Worm (Caenorhabditis elegans): ENCODE results near the gene D1086.6.
"Not testable (repeated sequence)": the region's sequence is repeated elsewhere in the genome, so short reads cannot be mapped to it uniquely, and the experiment has no call there.

The D1086.6 gene

ce11 chrV:14079501-14079900, at the start of gene D1086.6:
Gene D1086.6, plus strand, starts transcription at chrV:14079801.
- TF ChIP-seq zip-5 (tag; optimal IDR thresholded peaks at IDR 0.05) (no peak), ceh-19 (GFP tag; optimal IDR thresholded peaks at IDR 0.05) (no peak), hlh-8 (tag; optimal IDR thresholded peaks at IDR 0.05) (no peak), madf-2 (tag; optimal IDR thresholded peaks at IDR 0.05) (no peak), pax-1 (tag; optimal IDR thresholded peaks at IDR 0.05) (no peak), hlh-6 (tag; optimal IDR thresholded peaks at IDR 0.05) (no peak)

DNA sequence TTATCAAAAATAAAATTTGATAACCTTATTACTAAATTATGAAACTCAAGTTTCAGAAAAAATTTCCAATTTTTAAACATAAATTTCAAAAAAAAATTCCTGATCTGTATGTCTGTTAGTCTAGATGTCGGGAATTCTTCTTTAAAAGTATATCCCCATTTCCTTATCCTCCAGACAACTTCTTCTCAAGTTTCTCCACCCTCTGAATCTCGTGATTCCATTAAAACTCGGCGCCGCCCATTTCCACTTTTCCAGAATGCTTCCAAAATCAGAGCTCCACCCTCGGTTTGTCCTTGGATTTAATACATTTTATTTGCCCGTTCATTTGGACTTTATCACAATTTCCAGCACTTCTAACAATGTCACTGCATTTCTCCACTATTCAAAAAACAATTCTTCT, 46.0 kb upstream of the D1086.6 start, which contains the start of gene ins-10:
ins-10 (plus strand) TSS at position 301 of the 400 bp plus-strand sequence.
- TF ChIP-seq pha-2 (tag; optimal IDR thresholded peaks at IDR 0.05) (no peak), dmd-4 (tag; optimal IDR thresholded peaks at IDR 0.05; ENCODE audit: borderline replicate concordance) (no peak), madf-2 (tag; optimal IDR thresholded peaks at IDR 0.05) (no peak), C38D4.7 (GFP tag; optimal IDR thresholded peaks at IDR 0.05) (no peak), ceh-48 (tag; optimal IDR thresholded peaks at IDR 0.05) (no peak), ceh-14 (tag; optimal IDR thresholded peaks at IDR 0.05) (no peak), ceh-31 (tag; optimal IDR thresholded peaks at IDR 0.05) (no peak), ama-1 (optimal IDR thresholded peaks at IDR 0.05) (no peak), ceh-2 (tag; optimal IDR thresholded peaks at IDR 0.05) (no peak), pat-9 (tag; optimal IDR thresholded peaks at IDR 0.05) (no peak), lim-6 (tag; optimal IDR thresholded peaks at IDR 0.05) (no peak), pax-1 (tag; optimal IDR thresholded peaks at IDR 0.05) (no peak), fkh-6 (tag; optimal IDR thresholded peaks at IDR 0.05) (no peak), ceh-22 (tag; optimal IDR thresholded peaks at IDR 0.05) (no peak), Y22D7AL.16 (tag; optimal IDR thresholded peaks at IDR 0.05) (no peak), rnt-1 (tag; optimal IDR thresholded peaks at IDR 0.05) (no peak)

DNA sequence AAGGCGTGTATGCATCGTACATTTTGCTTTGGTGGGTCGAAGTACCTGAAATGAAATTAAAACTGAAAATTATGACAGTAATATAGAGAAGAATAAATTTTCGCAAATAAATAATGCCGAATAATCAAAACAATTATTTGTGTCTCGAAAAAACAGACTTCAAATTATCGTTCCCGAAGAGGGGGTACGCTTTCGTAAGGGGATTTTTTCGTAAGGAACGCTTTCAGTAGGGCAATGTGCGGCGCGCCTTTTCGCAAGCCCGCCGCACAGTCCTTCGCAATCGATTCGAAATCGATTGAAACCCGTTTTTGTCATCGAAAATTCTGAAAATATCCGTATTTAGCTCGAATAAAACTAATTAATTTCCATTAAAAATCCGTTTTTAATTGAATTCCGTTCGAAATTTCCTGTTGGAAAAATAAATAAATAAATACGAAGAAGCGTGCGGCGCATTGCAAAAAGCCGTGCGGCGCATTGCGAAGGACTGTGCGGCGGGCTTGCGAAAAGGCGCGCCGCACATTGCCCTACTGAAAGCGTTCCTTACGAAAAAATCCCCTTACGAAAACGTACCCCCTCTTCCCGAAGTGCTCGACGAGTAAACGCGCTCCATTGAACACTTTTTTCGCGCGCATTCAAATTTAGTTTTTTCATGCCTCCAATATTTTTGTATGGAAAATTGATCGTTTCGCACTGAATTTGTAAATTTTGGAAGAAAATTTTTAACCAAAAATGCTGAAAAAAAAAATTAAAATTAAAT, 41.1 kb upstream of the D1086.6 start, which contains the start of gene vps-39:
vps-39 (minus strand) TSS at position 51 of the 757 bp plus-strand sequence.
- TF ChIP-seq elt-2 (tag; optimal IDR thresholded peaks at IDR 0.05) (peak; percentile 32), ceh-14 (tag; optimal IDR thresholded peaks at IDR 0.05) (peak; percentile 60), zip-5 (tag; optimal IDR thresholded peaks at IDR 0.05) (peak; percentile 26), unc-3 (GFP tag; conservative IDR thresholded peaks at IDR 0.05) (0 out of 2 replicates have a peak, but pooled peaks have one; percentile 22), nfya-1 (tag; optimal IDR thresholded peaks at IDR 0.05) (peak; percentile 31), ceh-31 (tag; optimal IDR thresholded peaks at IDR 0.05) (peak; percentile 75), tbx-2 (tag; optimal IDR thresholded peaks at IDR 0.05) (peak; percentile 50), sox-2 (GFP tag; IDR thresholded peaks at IDR 0.05) (peak; percentile 62), hlh-13 (GFP tag; optimal IDR thresholded peaks at IDR 0.05) (peak; percentile 11), F13H6.1 (tag; optimal IDR thresholded peaks at IDR 0.05) (peak; percentile 3), madf-2 (tag; optimal IDR thresholded peaks at IDR 0.05) (peak; percentile 13), ttx-3 (tag; optimal IDR thresholded peaks at IDR 0.05) (peak; percentile 0), K09A11.1 (tag; optimal IDR thresholded peaks at IDR 0.05; ENCODE audit: insufficient read depth) (peak; percentile 15), ref-2 (tag; optimal IDR thresholded peaks at IDR 0.05) (peak; percentile 52), C08G9.2 (tag; optimal IDR thresholded peaks at IDR 0.05) (peak; percentile 20), ceh-2 (tag; optimal IDR thresholded peaks at IDR 0.05) (peak; percentile 3), ceh-45 (GFP tag; IDR thresholded peaks at IDR 0.05) (peak; percentile 61; the same call in 1 of the 2 replicates), ceh-34 (tag; optimal IDR thresholded peaks at IDR 0.05) (peak; percentile 27)
- TF ChIP-seq unc-3 (tag; optimal IDR thresholded peaks at IDR 0.05): not testable (repeated sequence)

DNA sequence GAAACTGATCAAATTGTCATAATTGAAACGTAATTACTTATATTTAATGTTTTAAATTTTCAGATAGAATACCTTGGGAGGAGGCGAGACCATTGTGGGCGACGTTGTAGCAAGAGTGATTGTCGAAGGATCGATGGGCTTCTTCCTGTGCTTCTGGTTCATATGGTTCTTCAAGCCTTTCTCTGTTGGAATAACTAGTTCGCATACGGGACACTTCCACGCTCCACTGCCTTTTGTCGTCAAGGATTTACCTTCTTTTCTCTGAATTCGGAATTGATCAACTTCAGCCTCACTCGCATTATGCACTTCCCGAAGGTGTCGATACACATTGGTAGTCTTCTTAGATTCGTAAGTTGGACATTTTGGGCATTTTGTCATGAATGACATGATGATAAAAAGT, 30.3 kb upstream of the D1086.6 start, which contains the start of gene F58D12.1:
F58D12.1 (plus strand) TSS at position 301 of the 400 bp plus-strand sequence.
- TF ChIP-seq madf-2, nhr-232, ztf-16 (tag; optimal IDR thresholded peaks at IDR 0.05): not testable (repeated sequence)

Measured in whole organism, late embryonic.